Fruit fly (Drosophila melanogaster): ENCODE data around the gene CG10165.

Gene CG10165

dm6 chr2L:19574959-19575625, 45.0 kb upstream of the CG10165 start:
- TF ChIP-seq tj (GFP tag; optimal IDR thresholded peaks at IDR 0.05) (no peak), pad (GFP tag; optimal IDR thresholded peaks at IDR 0.05) (peak; percentile 98), CG14711 (tag; optimal IDR thresholded peaks at IDR 0.05) (peak; percentile 57), ovo (GFP tag; optimal IDR thresholded peaks at IDR 0.05) (no peak)

DNA sequence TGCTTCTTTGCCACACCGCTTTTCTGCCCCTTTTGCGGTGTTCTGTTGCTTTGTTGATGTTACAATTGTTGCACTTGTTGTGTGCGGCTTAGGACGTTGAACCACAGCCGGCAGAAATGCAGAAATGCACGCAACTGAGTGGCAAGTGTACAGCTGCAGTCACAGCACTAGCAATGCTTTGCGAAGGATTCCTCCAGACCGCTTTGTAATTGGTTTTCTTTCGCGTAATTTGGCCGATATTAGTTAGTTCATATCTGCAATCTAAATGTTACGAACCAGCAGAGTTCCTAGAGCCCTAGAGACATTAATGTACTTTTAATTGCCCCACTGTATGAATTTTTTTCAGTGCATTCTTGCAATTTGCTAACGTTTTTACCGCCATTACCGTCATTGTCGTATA, 44.3 kb upstream of the CG10165 start:
- no peak for TF ChIP-seq Clk (GFP tag; optimal IDR thresholded peaks at IDR 0.05)
- TF ChIP-seq CG7045 (GFP tag; optimal IDR thresholded peaks at IDR 0.05) = no peak
- no peak for TF ChIP-seq cnc (optimal IDR thresholded peaks at IDR 0.05)
- no peak for TF ChIP-seq CG5204 (GFP tag; optimal IDR thresholded peaks at IDR 0.05)
- TF ChIP-seq cic (GFP tag; optimal IDR thresholded peaks at IDR 0.05) = no peak
- no peak for TF ChIP-seq toe (GFP tag; optimal IDR thresholded peaks at IDR 0.05)
- no peak for TF ChIP-seq tj (GFP tag; optimal IDR thresholded peaks at IDR 0.05)
- TF ChIP-seq Hr96 (GFP tag; optimal IDR thresholded peaks at IDR 0.05) = no peak
- no peak for TF ChIP-seq CG1620 (GFP tag; optimal IDR thresholded peaks at IDR 0.05)
- no peak for TF ChIP-seq CG33017 (tag; optimal IDR thresholded peaks at IDR 0.05)
- no peak for TF ChIP-seq CG7101 (tag; optimal IDR thresholded peaks at IDR 0.05)
- TF ChIP-seq CG11617 (GFP tag; optimal IDR thresholded peaks at IDR 0.05) = no peak
- no peak for TF ChIP-seq bab1 (GFP tag; optimal IDR thresholded peaks at IDR 0.05)
- no peak for TF ChIP-seq Crg-1 (GFP tag; optimal IDR thresholded peaks at IDR 0.05)
- TF ChIP-seq kay (GFP tag; ENCODE audit: borderline replicate concordance) = no peak
- TF ChIP-seq pad (GFP tag; optimal IDR thresholded peaks at IDR 0.05) = no peak

DNA sequence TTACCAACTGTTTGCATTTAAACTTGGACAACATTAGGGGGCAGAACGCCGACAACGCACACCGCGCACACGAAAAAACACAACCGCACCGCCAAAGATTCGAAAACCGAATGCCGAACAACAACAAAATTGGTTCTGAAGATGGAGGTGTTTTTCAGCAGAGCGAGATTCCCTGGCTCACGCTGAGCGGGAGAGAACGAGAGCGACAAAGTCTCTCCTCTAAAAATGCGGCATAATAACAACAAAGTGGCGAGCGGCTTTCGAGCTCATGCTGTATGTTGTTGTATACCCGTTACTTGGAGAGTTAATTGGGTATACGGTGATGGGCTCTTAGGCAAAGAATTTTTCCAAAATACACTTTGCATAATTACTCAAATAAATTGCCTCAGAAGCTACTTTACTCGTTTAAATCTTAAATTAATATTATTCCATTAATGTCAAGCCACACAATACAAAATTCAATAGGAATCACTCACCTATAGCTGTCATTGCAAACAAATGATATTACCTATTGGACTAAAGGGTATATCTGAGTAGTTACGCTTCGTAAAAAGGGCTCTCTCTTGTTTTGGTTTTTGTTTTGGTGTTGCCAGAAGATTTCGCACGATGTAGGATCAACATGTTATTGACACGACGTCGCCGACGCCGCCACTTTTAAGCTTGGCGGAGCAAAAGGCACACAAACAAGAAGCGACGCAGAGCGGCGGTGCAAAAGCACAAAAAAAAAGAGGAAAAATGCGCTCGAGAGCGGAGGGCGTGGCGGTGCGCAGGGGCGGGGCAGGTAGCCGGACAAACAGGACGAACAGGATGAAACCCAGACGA, 42.6 kb upstream of the CG10165 start:
- TF ChIP-seq kay (GFP tag; ENCODE audit: borderline replicate concordance) (no peak), ovo (GFP tag; optimal IDR thresholded peaks at IDR 0.05) (peak; percentile 70), pad (GFP tag; optimal IDR thresholded peaks at IDR 0.05) (peak; percentile 16), CG7101 (tag; optimal IDR thresholded peaks at IDR 0.05) (peak; percentile 42), Hr96 (GFP tag; optimal IDR thresholded peaks at IDR 0.05) (no peak), bab1 (GFP tag; optimal IDR thresholded peaks at IDR 0.05) (peak; percentile 52), CG5204 (GFP tag; optimal IDR thresholded peaks at IDR 0.05) (no peak), Mnt (GFP tag; optimal IDR thresholded peaks at IDR 0.05) (no peak), Crg-1 (GFP tag; optimal IDR thresholded peaks at IDR 0.05) (no peak), CG14711 (tag; optimal IDR thresholded peaks at IDR 0.05) (peak; percentile 32), cnc (optimal IDR thresholded peaks at IDR 0.05) (no peak)

dm6 chr2L:19571574-19572495, 41.7 kb upstream of the CG10165 start:
- TF ChIP-seq pad (GFP tag; optimal IDR thresholded peaks at IDR 0.05) = peak; percentile 85
- peak; percentile 18 for TF ChIP-seq ovo (GFP tag; optimal IDR thresholded peaks at IDR 0.05)
- TF ChIP-seq bab1 (GFP tag; optimal IDR thresholded peaks at IDR 0.05) = no peak
- TF ChIP-seq CG7045 (GFP tag; optimal IDR thresholded peaks at IDR 0.05) = no peak
- TF ChIP-seq CG7101 (tag; optimal IDR thresholded peaks at IDR 0.05) = no peak
- peak; percentile 5 for TF ChIP-seq tj (GFP tag; optimal IDR thresholded peaks at IDR 0.05)
- no peak for TF ChIP-seq CG1620 (GFP tag; optimal IDR thresholded peaks at IDR 0.05)
- TF ChIP-seq Hr96 (GFP tag; optimal IDR thresholded peaks at IDR 0.05) = no peak
- no peak for TF ChIP-seq CG33017 (tag; optimal IDR thresholded peaks at IDR 0.05)
- TF ChIP-seq cic (GFP tag; optimal IDR thresholded peaks at IDR 0.05) = peak; percentile 31

dm6 chr2L:19570806-19571254, 40.7 kb upstream of the CG10165 start:
- TF ChIP-seq Clk (GFP tag; optimal IDR thresholded peaks at IDR 0.05) (no peak), cic (GFP tag; optimal IDR thresholded peaks at IDR 0.05) (no peak), ovo (GFP tag; optimal IDR thresholded peaks at IDR 0.05) (peak; percentile 96), Hr96 (GFP tag; optimal IDR thresholded peaks at IDR 0.05) (no peak), toe (GFP tag; optimal IDR thresholded peaks at IDR 0.05) (no peak), CG14711 (tag; optimal IDR thresholded peaks at IDR 0.05) (peak; percentile 24), pad (GFP tag; optimal IDR thresholded peaks at IDR 0.05) (peak; percentile 81), bab1 (GFP tag; optimal IDR thresholded peaks at IDR 0.05) (peak; percentile 10), CG5204 (GFP tag; optimal IDR thresholded peaks at IDR 0.05) (no peak), tj (GFP tag; optimal IDR thresholded peaks at IDR 0.05) (no peak), kay (GFP tag; ENCODE audit: borderline replicate concordance) (no peak), Mnt (GFP tag; optimal IDR thresholded peaks at IDR 0.05) (peak; percentile 2), CG12768 (GFP tag; optimal IDR thresholded peaks at IDR 0.05) (no peak), Crg-1 (GFP tag; optimal IDR thresholded peaks at IDR 0.05) (no peak), cnc (optimal IDR thresholded peaks at IDR 0.05) (no peak), CG1620 (GFP tag; optimal IDR thresholded peaks at IDR 0.05) (no peak), CG11617 (GFP tag; optimal IDR thresholded peaks at IDR 0.05) (no peak), CG7045 (GFP tag; optimal IDR thresholded peaks at IDR 0.05) (peak; percentile 31), CG33017 (tag; optimal IDR thresholded peaks at IDR 0.05) (no peak), CG7101 (tag; optimal IDR thresholded peaks at IDR 0.05) (peak; percentile 24)
